Fruit fly (Drosophila melanogaster) whole organism, embryonic: ENCODE measurements around the gene CG1774.

Source experiments
- Atf6 ChIP-seq: fragments of 200-800 bp; sonication (Bioruptor generic); IDR thresholded peaks from 2 replicates; pipeline ENCODE4 v1.3.6; 2022; ENCODE audit warnings: missing biosample characterization, missing genetic modification characterization
- Bgb ChIP-seq: fragments of 200-800 bp; sonication (Bioruptor generic); IDR thresholded peaks from 2 replicates; pipeline ENCODE4 v1.3.6; 2022; ENCODE audit warnings: missing biosample characterization, missing genetic modification characterization; ENCODE audit not compliant: partially characterized antibody
- CG10654 ChIP-seq: fragments of 200-800 bp; sonication (Bioruptor generic); optimal IDR thresholded peaks from 2 replicates; lab custom pipeline; 2016; ENCODE audit warnings: missing biosample characterization, missing genetic modification characterization
- CG11504 ChIP-seq: fragments of 200-800 bp; sonication (Bioruptor generic); optimal IDR thresholded peaks from 3 replicates; lab custom pipeline; 2019; ENCODE audit warnings: missing biosample characterization, mild to moderate bottlenecking, missing genetic modification characterization, moderate library complexity
- CG12659 ChIP-seq: fragments of 200-800 bp; sonication (Bioruptor generic); optimal IDR thresholded peaks from 3 replicates; lab custom pipeline; 2017; ENCODE audit warnings: mild to moderate bottlenecking, missing biosample characterization, missing genetic modification reagents, missing genetic modification characterization
- CG14441 ChIP-seq: fragments of 200-800 bp; sonication (Bioruptor generic); IDR thresholded peaks from 2 replicates; pipeline ENCODE4 v1.3.6; 2022; ENCODE audit warnings: missing biosample characterization, missing genetic modification characterization
- CG1792 ChIP-seq: fragments of 200-800 bp; sonication (Bioruptor generic); optimal IDR thresholded peaks from 2 replicates; lab custom pipeline; 2016; ENCODE audit warnings: missing biosample characterization, missing genetic modification characterization
- CG5180 ChIP-seq: fragments of 200-800 bp; sonication (Bioruptor generic); optimal IDR thresholded peaks from 3 replicates; lab custom pipeline; 2017; ENCODE audit warnings: missing biosample characterization, missing genetic modification characterization, mild to moderate bottlenecking, moderate library complexity, missing genetic modification reagents
- CG6765 ChIP-seq: fragments of 200-800 bp; sonication (Bioruptor generic); optimal IDR thresholded peaks from 3 replicates; lab custom pipeline; 2017; ENCODE audit warnings: missing biosample characterization, mild to moderate bottlenecking, missing genetic modification characterization
- CG7271 ChIP-seq: fragments of 200-800 bp; sonication (Bioruptor generic); optimal IDR thresholded peaks from 2 replicates; lab custom pipeline; 2018; ENCODE audit warnings: missing biosample characterization, mild to moderate bottlenecking, missing genetic modification characterization, moderate library complexity
- CG8359 ChIP-seq: fragments of 200-800 bp; sonication (Bioruptor generic); optimal IDR thresholded peaks from 2 replicates; lab custom pipeline; 2017; ENCODE audit warnings: missing biosample characterization, mild to moderate bottlenecking, missing genetic modification characterization, borderline replicate concordance
- CG9727 ChIP-seq: fragments of 200-800 bp; sonication (Bioruptor generic); optimal IDR thresholded peaks from 3 replicates; lab custom pipeline; 2017; ENCODE audit warnings: missing biosample characterization, mild to moderate bottlenecking, missing genetic modification characterization
- CG9817 ChIP-seq: fragments of 200-800 bp; sonication (Bioruptor generic); optimal IDR thresholded peaks from 2 replicates; lab custom pipeline; 2018; ENCODE audit warnings: missing biosample characterization, mild to moderate bottlenecking, missing genetic modification characterization, moderate library complexity
- CG9876 ChIP-seq: fragments of 200-800 bp; sonication (Bioruptor generic); optimal IDR thresholded peaks from 2 replicates; lab custom pipeline; 2016; ENCODE audit warnings: missing biosample characterization, missing genetic modification characterization
- CG9932 ChIP-seq: fragments of 200-800 bp; sonication (Bioruptor generic); IDR thresholded peaks from 2 replicates; pipeline ENCODE4 v1.3.6; 2022; ENCODE audit warnings: missing biosample characterization, missing genetic modification characterization
- E2f1 ChIP-seq: fragments of 200-800 bp; sonication (Bioruptor generic); IDR thresholded peaks from 2 replicates; pipeline ENCODE4 v1.3.6; 2022; ENCODE audit warnings: missing biosample characterization, missing genetic modification characterization
- HLH54F ChIP-seq: fragments of 200-800 bp; sonication (Bioruptor generic); optimal IDR thresholded peaks from 3 replicates; lab custom pipeline; 2016; ENCODE audit warnings: missing biosample characterization, missing genetic modification characterization
- Hand ChIP-seq: fragments of 200-800 bp; sonication (Bioruptor generic); optimal IDR thresholded peaks from 2 replicates; lab custom pipeline; 2017; ENCODE audit warnings: mild to moderate bottlenecking, missing biosample characterization, missing genetic modification reagents, missing genetic modification characterization
- Mrtf ChIP-seq: fragments of 200-800 bp; sonication (Bioruptor generic); IDR thresholded peaks from 3 replicates; pipeline ENCODE4 v1.3.6; 2022; ENCODE audit warnings: missing biosample characterization, missing genetic modification characterization
- Myb ChIP-seq: fragments of 200-800 bp; sonication (Bioruptor generic); optimal IDR thresholded peaks from 2 replicates; lab custom pipeline; 2016; ENCODE audit warnings: missing biosample characterization, missing genetic modification characterization
- Oaz ChIP-seq: fragments of 200-800 bp; sonication (Bioruptor generic); IDR thresholded peaks from 2 replicates; pipeline ENCODE4 v1.3.6; 2022; ENCODE audit warnings: missing biosample characterization, missing genetic modification characterization
- Oli ChIP-seq: fragments of 200-800 bp; sonication (Bioruptor generic); optimal IDR thresholded peaks from 2 replicates; lab custom pipeline; 2018; ENCODE audit warnings: missing biosample characterization, mild to moderate bottlenecking, missing genetic modification characterization, moderate library complexity
- Pdp1 ChIP-seq, 2 experiments: fragments of 200-800 bp; sonication (Bioruptor generic); optimal IDR thresholded peaks; 3 replicates each; lab custom pipeline; 2016; ENCODE audit warnings: missing biosample characterization in 2 of 2, missing genetic modification characterization in 2 of 2, mild to moderate bottlenecking in 1 of 2, moderate library complexity in 1 of 2
- Ptx1 ChIP-seq: fragments of 200-800 bp; sonication (Bioruptor generic); IDR thresholded peaks from 2 replicates; pipeline ENCODE4 v1.3.6; 2022; ENCODE audit warnings: missing biosample characterization, missing genetic modification characterization
- Rx ChIP-seq: fragments of 200-800 bp; sonication (Bioruptor generic); IDR thresholded peaks from 2 replicates; pipeline ENCODE4 v1.3.6; 2022; ENCODE audit warnings: missing biosample characterization, missing genetic modification characterization
- Stat92E ChIP-seq, 3 experiments: fragments of >200 bp in 2 of 3; fragments of 200-800 bp in 1 of 3; sonication (Bioruptor generic) in 1 of 3; optimal IDR thresholded peaks; 2 replicates each; lab custom pipeline; 2017 to 2019; ENCODE audit warnings: missing biosample characterization in 3 of 3, missing genetic modification characterization in 3 of 3, mild to moderate bottlenecking in 1 of 3, moderate library complexity in 1 of 3
- dan ChIP-seq: fragments of 200-800 bp; sonication (Bioruptor generic); IDR thresholded peaks from 2 replicates; pipeline ENCODE4 v1.3.6; 2022; ENCODE audit warnings: missing biosample characterization, missing genetic modification characterization
- mam ChIP-seq: fragments of 200-800 bp; sonication (Bioruptor generic); optimal IDR thresholded peaks from 3 replicates; lab custom pipeline; 2016; ENCODE audit warnings: missing biosample characterization, missing genetic modification characterization
- prd ChIP-seq, 3 experiments: fragments of >200 bp in 2 of 3; fragments of 200-800 bp in 1 of 3; sonication (Bioruptor generic) in 1 of 3; optimal IDR thresholded peaks in 2 of 3; IDR thresholded peaks in 1 of 3; 2 replicates in 2 of 3; 3 replicates in 1 of 3; pipeline versions ENCODE4 v1.3.6 to Lab custom; 2017 to 2022; ENCODE audit warnings: missing biosample characterization in 1 of 3, missing genetic modification characterization in 1 of 3
- run ChIP-seq: fragments of 200-800 bp; sonication (Bioruptor generic); optimal IDR thresholded peaks from 3 replicates; lab custom pipeline; 2018; ENCODE audit warnings: missing biosample characterization, mild to moderate bottlenecking, missing genetic modification characterization
- sim ChIP-seq: fragments of 200-800 bp; sonication (Bioruptor generic); IDR thresholded peaks from 2 replicates; pipeline ENCODE4 v1.3.6; 2022; ENCODE audit warnings: missing biosample characterization, missing genetic modification characterization
- tx ChIP-seq: fragments of 200-800 bp; sonication (Bioruptor generic); optimal IDR thresholded peaks from 2 replicates; lab custom pipeline; 2016; ENCODE audit warnings: missing biosample characterization, missing genetic modification characterization
- zf30C ChIP-seq: fragments of 200-800 bp; sonication (Bioruptor generic); optimal IDR thresholded peaks from 3 replicates; lab custom pipeline; 2018; ENCODE audit warnings: missing biosample characterization, mild to moderate bottlenecking, missing genetic modification characterization
- zfh1 ChIP-seq: fragments of 200-800 bp; sonication (Bioruptor generic); IDR thresholded peaks from 3 replicates; pipeline ENCODE4 v1.3.6; 2022; ENCODE audit warnings: missing biosample characterization, missing genetic modification characterization

The CG1774 gene

DNA sequence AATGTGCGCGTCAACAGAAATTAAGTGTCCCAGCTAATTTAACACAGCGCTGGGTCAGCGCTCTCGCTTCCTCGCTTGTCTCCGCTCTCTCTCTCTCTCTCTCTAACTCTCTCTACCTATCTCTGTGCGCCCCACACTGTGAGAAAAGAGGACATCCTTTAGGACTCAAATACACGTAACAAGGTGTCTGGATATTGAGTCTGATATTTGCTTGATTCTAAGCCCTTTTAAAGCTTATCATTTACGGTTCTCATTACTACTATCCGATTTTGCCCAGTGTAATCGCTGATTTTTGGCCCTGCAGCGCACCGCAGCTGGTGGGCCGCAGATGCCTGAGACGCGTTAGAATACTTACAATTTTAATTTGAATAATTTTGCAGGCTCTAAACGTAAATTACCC lies 43.9 kb downstream of the CG1774 start (continued):
- TF ChIP-seq Ptx1 (GFP tag; lab: Robert Waterston, UW) (no peak), Oli (tag; lab: Kevin White, UChicago) (peak; percentile 14), CG9932 (GFP tag; lab: Robert Waterston, UW) (peak; percentile 55; the same call in 1 of the 2 replicates), Pdp1 (GFP tag; optimal IDR thresholded peaks at IDR 0.05; lab: Kevin White, UChicago) (peak in 1 of 2 experiments; percentile 2), Bgb (GFP tag; lab: Robert Waterston, UW) (no peak), CG14441 (GFP tag; lab: Robert Waterston, UW) (peak; percentile 29; the same call in 1 of the 2 replicates), tx (GFP tag; lab: Kevin White, UChicago) (peak; percentile 2), zfh1 (GFP tag; lab: Robert Waterston, UW) (no peak), CG9727 (GFP tag; lab: Kevin White, UChicago) (peak; percentile 34), sim (GFP tag; lab: Robert Waterston, UW) (no peak), Rx (GFP tag; lab: Robert Waterston, UW) (no peak), CG8359 (GFP tag; lab: Kevin White, UChicago) (no peak), Atf6 (GFP tag; lab: Robert Waterston, UW) (peak; percentile 36; the same call in 1 of the 2 replicates), Stat92E (GFP tag; optimal IDR thresholded peaks at IDR 0.05; lab: Kevin White, UChicago) (no peak), CG6765 (GFP tag; lab: Kevin White, UChicago) (no peak), prd (optimal IDR thresholded peaks at IDR 0.05; lab: Kevin White, UChicago) (no peak), prd (GFP tag; IDR thresholded peaks at IDR 0.05; lab: Robert Waterston, UW) (peak; percentile 55; the same call in 1 of the 3 replicates), zf30C (GFP tag; lab: Kevin White, UChicago) (peak; percentile 29), HLH54F (GFP tag; lab: Kevin White, UChicago) (peak; percentile 35), Hand (peak; percentile 69), CG10654 (no peak), CG7271 (tag; lab: Kevin White, UChicago) (no peak), CG9876 (GFP tag; lab: Kevin White, UChicago) (peak; percentile 21), Myb (GFP tag; lab: Kevin White, UChicago) (peak; percentile 15), E2f1 (GFP tag; lab: Robert Waterston, UW) (0 out of 2 replicates have a peak, but pooled peaks have one; percentile 21), Mrtf (GFP tag; lab: Robert Waterston, UW) (no peak), dan (no peak), mam (GFP tag; lab: Kevin White, UChicago) (peak; percentile 40), CG5180 (GFP tag; lab: Kevin White, UChicago) (no peak), CG11504 (tag; lab: Kevin White, UChicago) (peak; percentile 43), CG1792 (peak; percentile 29), CG12659 (GFP tag; lab: Kevin White, UChicago) (peak; percentile 36), CG9817 (tag; lab: Kevin White, UChicago) (peak; percentile 43), Oaz (GFP tag; lab: Robert Waterston, UW) (0 out of 2 replicates have a peak, but pooled peaks have one; percentile 24), run (no peak)
